Fruit fly (Drosophila melanogaster) whole organism, pupa: Measurements from ENCODE around the gene CG43179.

Experiments used
- CG12605 ChIP-seq: fragments of 200-800 bp; sonication (Bioruptor generic); IDR thresholded peaks from 2 replicates; pipeline ENCODE4 v1.3.6; 2022; ENCODE audit warnings: missing biosample characterization, missing genetic modification characterization
- CG14655 ChIP-seq: fragments of 200-800 bp; sonication (Bioruptor generic); optimal IDR thresholded peaks from 3 replicates; lab custom pipeline; 2017; ENCODE audit warnings: mild to moderate bottlenecking, missing biosample characterization, missing genetic modification reagents, missing genetic modification characterization
- CG34367 ChIP-seq: fragments of 200-800 bp; sonication (Bioruptor generic); optimal IDR thresholded peaks from 2 replicates; lab custom pipeline; 2018; ENCODE audit warnings: missing biosample characterization, mild to moderate bottlenecking, missing genetic modification characterization
- CG8301 ChIP-seq: fragments of 200-800 bp; sonication (Bioruptor generic); optimal IDR thresholded peaks from 2 replicates; lab custom pipeline; 2018; ENCODE audit warnings: missing biosample characterization, mild to moderate bottlenecking, missing genetic modification characterization
- D1 ChIP-seq: fragments of 200-800 bp; sonication (Bioruptor generic); optimal IDR thresholded peaks from 2 replicates; lab custom pipeline; 2018; ENCODE audit warnings: missing biosample characterization, mild to moderate bottlenecking, missing genetic modification characterization, moderate library complexity
- EcR ChIP-seq: fragments of 200-800 bp; sonication (Bioruptor generic); optimal IDR thresholded peaks from 3 replicates; lab custom pipeline; 2019; ENCODE audit warnings: missing biosample characterization, missing genetic modification characterization, mild to moderate bottlenecking, moderate library complexity, missing genetic modification reagents
- Ets98B ChIP-seq: fragments of 200-800 bp; sonication (Bioruptor generic); IDR thresholded peaks from 2 replicates; pipeline ENCODE4 v1.3.6; 2022; ENCODE audit warnings: missing biosample characterization, missing genetic modification characterization
- Pif1B ChIP-seq: fragments of 200-800 bp; sonication (Bioruptor generic); optimal IDR thresholded peaks from 3 replicates; lab custom pipeline; 2016; ENCODE audit warnings: missing biosample characterization, missing genetic modification characterization
- Snoo ChIP-seq: fragments of 200-800 bp; sonication (Bioruptor generic); optimal IDR thresholded peaks from 3 replicates; lab custom pipeline; 2017; ENCODE audit warnings: missing biosample characterization, mild to moderate bottlenecking, missing genetic modification characterization, inconsistent platforms
- fd96Ca ChIP-seq: fragments of 200-800 bp; sonication (Bioruptor generic); IDR thresholded peaks from 3 replicates; pipeline ENCODE4 v1.3.6; 2022; ENCODE audit warnings: missing biosample characterization, missing genetic modification characterization

DNA sequence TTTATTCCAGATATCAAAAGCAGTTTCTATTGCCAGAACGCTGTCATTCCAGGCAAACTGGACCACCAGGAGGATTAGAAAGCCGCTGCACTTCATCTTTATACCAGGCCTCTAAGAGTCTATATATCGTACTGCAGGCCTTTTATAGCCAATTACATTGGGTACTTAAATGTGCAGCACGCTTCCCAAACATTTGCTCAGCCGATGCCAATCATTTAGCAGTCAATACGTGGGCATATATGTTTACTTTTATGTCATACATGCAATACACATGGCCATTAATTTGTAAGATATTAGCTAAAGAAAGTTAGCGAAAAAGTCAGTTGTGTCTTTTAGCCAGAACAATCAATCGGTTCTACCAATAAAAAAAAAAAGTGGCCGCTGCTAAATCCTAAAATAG, 34.4 kb upstream of the CG43179 start, which contains the start of gene CG33109:
- TF ChIP-seq Snoo (tag; lab: Kevin White, UChicago) (no peak), fd96Ca (GFP tag; lab: Robert Waterston, UW) (no peak), CG8301 (no peak), CG12605 (no peak), Ets98B (no peak), D1 (tag; lab: Kevin White, UChicago) (no peak), CG34367 (no peak), CG14655 (GFP tag; lab: Kevin White, UChicago) (no peak), Pif1B (no peak), EcR (no peak)
